Fruit fly (Drosophila melanogaster) whole organism, adult: ENCODE results near the gene Tnks.

ENCODE experiments used
- CG11617 ChIP-seq: fragments of 200-800 bp; sonication (Bioruptor generic); optimal IDR thresholded peaks from 2 replicates; lab custom pipeline; 2017; ENCODE audit warnings: mild to moderate bottlenecking, missing biosample characterization, missing genetic modification reagents, missing genetic modification characterization
- CG12768 ChIP-seq: fragments of 200-800 bp; sonication (Bioruptor generic); optimal IDR thresholded peaks from 2 replicates; lab custom pipeline; 2017; ENCODE audit warnings: missing biosample characterization, missing genetic modification characterization, mild to moderate bottlenecking, moderate library complexity, missing genetic modification reagents
- CG14711 ChIP-seq: fragments of 200-800 bp; sonication (Bioruptor generic); optimal IDR thresholded peaks from 2 replicates; lab custom pipeline; 2018; ENCODE audit warnings: missing biosample characterization, mild to moderate bottlenecking, missing genetic modification characterization, moderate library complexity
- CG1620 ChIP-seq: fragments of 200-800 bp; sonication (Bioruptor generic); optimal IDR thresholded peaks from 2 replicates; lab custom pipeline; 2016; ENCODE audit warnings: missing biosample characterization, missing genetic modification characterization
- CG33017 ChIP-seq: fragments of 200-800 bp; sonication (Bioruptor generic); optimal IDR thresholded peaks from 2 replicates; lab custom pipeline; 2018; ENCODE audit warnings: missing biosample characterization, mild to moderate bottlenecking, missing genetic modification characterization, moderate library complexity
- CG5204 ChIP-seq: fragments of 200-800 bp; sonication (Bioruptor generic); optimal IDR thresholded peaks from 2 replicates; lab custom pipeline; 2016; ENCODE audit warnings: missing biosample characterization, missing genetic modification characterization
- CG7045 ChIP-seq: fragments of 200-800 bp; sonication (Bioruptor generic); optimal IDR thresholded peaks from 2 replicates; lab custom pipeline; 2017; ENCODE audit warnings: missing biosample characterization, mild to moderate bottlenecking, missing genetic modification characterization
- CG7101 ChIP-seq: fragments of 200-800 bp; sonication (Bioruptor generic); optimal IDR thresholded peaks from 2 replicates; lab custom pipeline; 2018; ENCODE audit warnings: missing biosample characterization, mild to moderate bottlenecking, missing genetic modification characterization, moderate library complexity
- Clk ChIP-seq: fragments of 200-800 bp; sonication (Bioruptor generic); optimal IDR thresholded peaks from 2 replicates; lab custom pipeline; 2017; ENCODE audit warnings: missing biosample characterization, missing genetic modification characterization
- Crg-1 ChIP-seq: fragments of 200-800 bp; sonication (Bioruptor generic); optimal IDR thresholded peaks from 2 replicates; lab custom pipeline; 2016; ENCODE audit warnings: missing biosample characterization, missing genetic modification characterization
- Hr96 ChIP-seq: fragments of 200-800 bp; sonication (Bioruptor generic); optimal IDR thresholded peaks from 2 replicates; lab custom pipeline; 2016; ENCODE audit warnings: missing biosample characterization, missing genetic modification characterization
- Mnt ChIP-seq: fragments of 200-800 bp; sonication (Bioruptor generic); optimal IDR thresholded peaks from 2 replicates; lab custom pipeline; 2016; ENCODE audit warnings: missing biosample characterization, mild to moderate bottlenecking, missing genetic modification characterization
- bab1 ChIP-seq: fragments of 200-800 bp; sonication (Bioruptor generic); optimal IDR thresholded peaks from 3 replicates; lab custom pipeline; 2019; ENCODE audit warnings: missing biosample characterization, mild to moderate bottlenecking, missing genetic modification characterization, moderate library complexity
- cic ChIP-seq: fragments of 200-800 bp; sonication (Bioruptor generic); optimal IDR thresholded peaks from 2 replicates; lab custom pipeline; 2017; ENCODE audit warnings: missing biosample characterization, mild to moderate bottlenecking, missing genetic modification characterization, moderate library complexity
- cnc ChIP-seq, 2 experiments: fragments of >200 bp; optimal IDR thresholded peaks; 2 replicates each; lab custom pipeline; 2017
- kay ChIP-seq: fragments of 200-800 bp; sonication (Bioruptor generic); peaks from one replicate; lab custom pipeline; 2016; ENCODE audit warnings: missing biosample characterization, missing genetic modification characterization, borderline replicate concordance
- ovo ChIP-seq: fragments of 200-800 bp; sonication (Bioruptor generic); optimal IDR thresholded peaks from 2 replicates; lab custom pipeline; 2016; ENCODE audit warnings: missing biosample characterization, missing genetic modification characterization
- pad ChIP-seq: fragments of 200-800 bp; sonication (Bioruptor generic); optimal IDR thresholded peaks from 3 replicates; lab custom pipeline; 2017; ENCODE audit warnings: missing biosample characterization, missing genetic modification characterization, mild to moderate bottlenecking, moderate library complexity, missing genetic modification reagents
- tj ChIP-seq: fragments of 200-800 bp; sonication (Bioruptor generic); optimal IDR thresholded peaks from 3 replicates; lab custom pipeline; 2017; ENCODE audit warnings: missing biosample characterization, mild to moderate bottlenecking, missing genetic modification characterization, moderate library complexity
- toe ChIP-seq: fragments of 200-800 bp; sonication (Bioruptor generic); optimal IDR thresholded peaks from 2 replicates; lab custom pipeline; 2016; ENCODE audit warnings: missing biosample characterization, missing genetic modification characterization

Gene Tnks

DNA sequence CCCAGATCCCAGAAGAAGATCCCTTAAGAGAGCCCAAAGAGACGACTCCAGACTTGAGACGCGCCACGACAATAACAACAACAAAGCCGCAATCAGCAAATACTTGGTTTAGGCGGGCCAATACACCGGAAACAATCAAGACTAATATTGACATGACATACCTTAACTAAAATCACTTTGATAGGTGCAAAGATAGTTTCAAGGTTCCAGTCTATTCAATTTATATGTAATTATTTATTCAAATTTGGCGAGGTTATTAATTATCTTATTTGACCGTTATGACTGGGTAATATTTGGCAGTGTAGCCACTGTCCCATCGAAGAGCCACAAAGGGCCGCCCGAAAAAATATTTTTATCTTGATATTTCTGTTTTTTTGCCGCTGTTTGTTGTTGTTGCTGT is 20.6 kb downstream of the Tnks start:
- TF ChIP-seq toe (GFP tag; lab: Kevin White, UChicago) (no peak), CG14711 (tag; lab: Kevin White, UChicago) (peak; percentile 6), ovo (GFP tag; lab: Kevin White, UChicago) (no peak), bab1 (GFP tag; lab: Kevin White, UChicago) (peak; percentile 77), Hr96 (GFP tag; lab: Kevin White, UChicago) (no peak), Clk (GFP tag; lab: Kevin White, UChicago) (no peak), tj (GFP tag; lab: Kevin White, UChicago) (peak; percentile 53), Mnt (GFP tag; lab: Kevin White, UChicago) (no peak), cic (GFP tag; lab: Kevin White, UChicago) (no peak), Crg-1 (GFP tag; lab: Kevin White, UChicago) (no peak), CG7101 (no peak), CG11617 (GFP tag; lab: Kevin White, UChicago) (no peak), CG1620 (no peak)

DNA sequence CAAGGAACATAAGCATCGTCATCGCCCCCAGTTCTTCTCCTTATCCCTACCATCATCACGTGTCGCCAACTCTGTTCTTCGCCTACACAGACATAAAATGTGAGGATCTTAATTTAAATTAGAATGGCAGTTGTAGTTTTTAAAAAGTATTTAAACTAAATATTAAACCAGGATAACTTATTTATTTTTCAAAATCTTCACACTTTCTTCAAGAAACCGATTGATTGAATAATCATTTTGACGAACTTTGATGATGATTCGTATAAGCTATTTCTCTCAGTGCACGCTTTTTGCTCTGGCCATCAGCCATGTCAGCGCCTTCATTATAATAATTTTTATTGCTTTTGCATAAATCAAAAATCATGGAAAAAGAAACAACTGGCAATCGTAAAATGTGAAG is 22.1 kb downstream of the Tnks start:
- no peak for TF ChIP-seq CG5204 (GFP tag; lab: Kevin White, UChicago)
- TF ChIP-seq Crg-1 (GFP tag; lab: Kevin White, UChicago): no peak
- peak; percentile 49 for TF ChIP-seq tj (GFP tag; lab: Kevin White, UChicago)
- TF ChIP-seq CG1620: no peak
- no peak for TF ChIP-seq toe (GFP tag; lab: Kevin White, UChicago)
- TF ChIP-seq kay: no peak
- no peak for TF ChIP-seq Clk (GFP tag; lab: Kevin White, UChicago)
- no peak for TF ChIP-seq CG12768 (GFP tag; lab: Kevin White, UChicago)
- TF ChIP-seq cnc (optimal IDR thresholded peaks at IDR 0.05; lab: Kevin White, UChicago): no peak
- no peak for TF ChIP-seq CG33017 (tag; lab: Kevin White, UChicago)
- no peak for TF ChIP-seq CG7045 (GFP tag; lab: Kevin White, UChicago)
- TF ChIP-seq bab1 (GFP tag; lab: Kevin White, UChicago): peak; percentile 81
- no peak for TF ChIP-seq CG11617 (GFP tag; lab: Kevin White, UChicago)
- no peak for TF ChIP-seq cic (GFP tag; lab: Kevin White, UChicago)
- no peak for TF ChIP-seq ovo (GFP tag; lab: Kevin White, UChicago)
- TF ChIP-seq CG7101: no peak
- TF ChIP-seq Mnt (GFP tag; lab: Kevin White, UChicago): no peak
- no peak for TF ChIP-seq pad
- no peak for TF ChIP-seq Hr96 (GFP tag; lab: Kevin White, UChicago)
- TF ChIP-seq CG14711 (tag; lab: Kevin White, UChicago): peak; percentile 31

DNA sequence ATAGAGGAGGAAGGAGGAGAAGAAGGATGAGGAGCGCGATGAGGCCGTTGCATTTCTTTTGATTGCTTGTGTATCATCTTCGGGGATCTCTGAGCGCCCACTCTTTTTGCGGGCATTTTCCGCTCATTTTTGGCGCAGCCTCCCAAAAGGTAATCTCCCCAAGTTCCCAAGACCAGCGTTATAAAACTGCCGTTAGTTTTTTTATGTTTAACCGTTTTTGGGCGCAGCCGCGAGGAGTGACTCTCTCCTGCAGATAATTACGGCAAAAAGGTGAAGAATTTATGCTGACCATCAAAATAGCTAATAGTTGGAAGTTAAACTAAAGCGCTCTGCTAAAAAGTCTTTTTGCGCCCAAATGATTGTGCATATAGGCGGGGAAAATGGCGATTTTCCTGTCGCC is 22.7 kb downstream of the Tnks start:
- peak; percentile 93 for TF ChIP-seq pad
- TF ChIP-seq kay: no peak
- TF ChIP-seq Hr96 (GFP tag; lab: Kevin White, UChicago): no peak

DNA sequence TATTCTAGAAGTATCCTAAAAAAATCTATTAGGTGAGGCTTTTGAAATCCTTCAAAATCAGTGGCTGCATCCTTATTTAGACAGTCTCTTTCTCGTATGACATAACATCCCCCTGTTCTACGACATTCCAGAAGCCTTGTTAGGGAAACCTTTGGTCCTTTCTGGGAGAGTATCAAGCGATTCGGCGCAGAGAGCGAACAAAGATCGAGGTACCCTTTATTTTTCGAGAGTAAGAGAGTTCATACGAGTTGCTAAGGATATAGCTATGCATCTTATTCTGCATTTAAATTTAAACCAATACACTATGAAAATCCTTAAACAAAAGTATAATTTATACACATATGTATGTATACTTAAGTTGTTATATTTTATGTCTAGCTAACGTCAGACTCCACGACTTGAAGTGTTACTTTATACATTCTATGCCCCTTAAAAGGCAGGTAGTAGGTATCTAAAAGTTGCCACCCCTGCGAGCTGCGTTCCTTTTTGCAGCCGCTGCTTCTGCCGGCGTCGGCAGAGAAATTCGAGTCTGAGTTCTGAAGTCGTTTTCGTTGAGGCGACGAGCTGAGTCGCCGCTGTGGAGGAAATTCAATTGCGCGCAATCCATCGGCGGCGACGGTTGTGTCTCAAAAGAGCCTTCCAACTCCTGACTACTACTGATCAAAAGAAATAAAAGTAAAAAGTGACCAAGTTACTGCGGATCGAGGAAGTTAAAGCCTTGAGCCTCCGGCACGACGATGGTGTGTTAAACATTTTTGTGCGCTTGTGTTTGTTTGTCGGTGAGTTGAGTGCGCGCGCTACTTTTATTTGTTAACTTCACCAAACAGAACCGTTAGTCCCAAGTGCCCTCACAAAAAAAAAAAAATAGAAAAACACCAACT is 23.6 kb downstream of the Tnks start, which contains the start of gene jigr1:
TSS of gene jigr1 (plus strand) at position 550 of the 881 bp plus-strand sequence.
- TF ChIP-seq CG1620: no peak
- TF ChIP-seq Crg-1 (GFP tag; lab: Kevin White, UChicago): no peak
- TF ChIP-seq ovo (GFP tag; lab: Kevin White, UChicago): no peak
- no peak for TF ChIP-seq CG11617 (GFP tag; lab: Kevin White, UChicago)
- TF ChIP-seq bab1 (GFP tag; lab: Kevin White, UChicago): no peak

- TF ChIP-seq CG12768 (GFP tag; lab: Kevin White, UChicago) (no peak), bab1 (GFP tag; lab: Kevin White, UChicago) (no peak), CG33017 (tag; lab: Kevin White, UChicago) (no peak), Crg-1 (GFP tag; lab: Kevin White, UChicago) (no peak), Mnt (GFP tag; lab: Kevin White, UChicago) (no peak), CG7045 (GFP tag; lab: Kevin White, UChicago) (no peak), toe (GFP tag; lab: Kevin White, UChicago) (no peak), cnc (optimal IDR thresholded peaks at IDR 0.05; lab: Kevin White, UChicago) (no peak), CG14711 (tag; lab: Kevin White, UChicago) (no peak), CG11617 (GFP tag; lab: Kevin White, UChicago) (no peak), Clk (GFP tag; lab: Kevin White, UChicago) (no peak), tj (GFP tag; lab: Kevin White, UChicago) (no peak), CG7101 (no peak)
These were observed 27.1 kb downstream of the Tnks start for dm6 chr3R:25633865-25634460.

DNA sequence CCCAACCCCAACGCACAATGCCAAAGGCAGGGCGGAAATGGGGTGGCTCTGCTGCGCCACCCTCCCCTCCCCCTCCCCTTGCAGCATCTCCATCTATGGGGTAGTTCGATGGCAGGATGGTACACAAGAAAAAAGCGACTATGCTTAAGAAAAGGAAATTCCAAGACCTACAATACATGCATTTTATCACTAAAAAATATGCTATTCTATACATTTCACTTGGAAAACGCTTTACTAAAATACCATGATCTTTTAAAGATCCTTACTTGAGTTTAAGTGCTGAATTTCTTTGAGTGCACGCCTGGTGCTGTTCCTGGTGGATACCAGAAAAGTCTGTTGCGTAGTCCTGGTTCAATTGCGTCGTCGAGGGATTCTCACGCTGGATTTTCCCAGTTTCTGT is 30.0 kb downstream of the Tnks start:
- TF ChIP-seq CG7101 (no peak), kay (no peak), CG12768 (GFP tag; lab: Kevin White, UChicago) (no peak), toe (GFP tag; lab: Kevin White, UChicago) (no peak), pad (no peak), cnc (optimal IDR thresholded peaks at IDR 0.05; lab: Kevin White, UChicago) (no peak), Crg-1 (GFP tag; lab: Kevin White, UChicago) (no peak), CG1620 (no peak), CG33017 (tag; lab: Kevin White, UChicago) (no peak), bab1 (GFP tag; lab: Kevin White, UChicago) (no peak)
